Worm (Caenorhabditis elegans) whole organism, L3 larva: ENCODE data around the gene pqn-68.

Experiments
- aly-2 ChIP-seq: fragments of 150-350 bp; optimal IDR thresholded peaks from 2 replicates; lab custom pipeline; 2014; ENCODE audit warnings: missing biosample characterization, missing genetic modification characterization
- ama-1 ChIP-seq: fragments of 150-350 bp; optimal IDR thresholded peaks from 2 replicates; lab custom pipeline; 2018
- ceh-16 ChIP-seq: sonication (generic microtip); optimal IDR thresholded peaks from 2 replicates; lab custom pipeline; 2017; ENCODE audit warnings: missing biosample characterization, missing genetic modification characterization
- ceh-28 ChIP-seq: fragments of 150-350 bp; optimal IDR thresholded peaks from 2 replicates; lab custom pipeline; 2014; ENCODE audit warnings: missing biosample characterization, missing genetic modification reagents, missing genetic modification characterization
- ceh-9 ChIP-seq: sonication (generic microtip); optimal IDR thresholded peaks from 2 replicates; lab custom pipeline; 2018; ENCODE audit warnings: missing biosample characterization, missing genetic modification characterization
- daf-12 ChIP-seq: fragments of 150-350 bp; optimal IDR thresholded peaks from 2 replicates; lab custom pipeline; 2014; ENCODE audit warnings: missing biosample characterization, missing genetic modification reagents, missing genetic modification characterization
- elt-1 ChIP-seq: fragments of 150-350 bp; optimal IDR thresholded peaks from 2 replicates; lab custom pipeline; 2014; ENCODE audit warnings: missing biosample characterization, missing genetic modification characterization
- elt-2 ChIP-seq: sonication (generic microtip); optimal IDR thresholded peaks from 2 replicates; lab custom pipeline; 2016; ENCODE audit warnings: missing genetic modification reagents, mild to moderate bottlenecking, missing genetic modification characterization, missing compliant biosample characterization
- elt-3 ChIP-seq, 3 experiments: fragments of 150-350 bp in 1 of 3; sonication (generic microtip) in 2 of 3; optimal IDR thresholded peaks; 2 replicates in 2 of 3; 4 replicates in 1 of 3; lab custom pipeline; 2014 to 2017; ENCODE audit warnings: missing biosample characterization in 3 of 3, missing genetic modification characterization in 3 of 3
- fkh-10 ChIP-seq: sonication (generic microtip); optimal IDR thresholded peaks from 2 replicates; lab custom pipeline; 2017; ENCODE audit warnings: missing biosample characterization, missing genetic modification reagents, missing genetic modification characterization
- fos-1 ChIP-seq: fragments of 150-350 bp; optimal IDR thresholded peaks from 2 replicates; lab custom pipeline; 2014; ENCODE audit warnings: missing biosample characterization, missing genetic modification characterization
- jun-1 ChIP-seq: fragments of 150-350 bp; optimal IDR thresholded peaks from 2 replicates; lab custom pipeline; 2014; ENCODE audit warnings: missing biosample characterization, missing genetic modification reagents, missing genetic modification characterization
- lin-39 ChIP-seq: fragments of 150-350 bp; optimal IDR thresholded peaks from 2 replicates; lab custom pipeline; 2018; ENCODE audit warnings: missing biosample characterization, missing genetic modification reagents, missing genetic modification characterization
- lsy-12 ChIP-seq: sonication (generic microtip); optimal IDR thresholded peaks from 2 replicates; lab custom pipeline; 2016; ENCODE audit warnings: mild to moderate bottlenecking, missing genetic modification characterization, missing compliant biosample characterization
- mml-1 ChIP-seq: fragments of 150-350 bp; sonication (generic microtip); optimal IDR thresholded peaks from 3 replicates; lab custom pipeline; 2014; ENCODE audit warnings: missing biosample characterization, missing genetic modification characterization
- nhr-12 ChIP-seq: fragments of 150-350 bp; optimal IDR thresholded peaks from 2 replicates; lab custom pipeline; 2014; ENCODE audit warnings: missing biosample characterization, missing genetic modification characterization
- nhr-237 ChIP-seq: fragments of 150-350 bp; optimal IDR thresholded peaks from 2 replicates; lab custom pipeline; 2014; ENCODE audit warnings: missing biosample characterization, missing genetic modification characterization
- nhr-25 ChIP-seq: sonication (generic microtip); optimal IDR thresholded peaks from 2 replicates; lab custom pipeline; 2017; ENCODE audit warnings: missing biosample characterization, missing genetic modification characterization
- nhr-76 ChIP-seq: fragments of 150-350 bp; sonication (generic microtip); optimal IDR thresholded peaks from 5 replicates; lab custom pipeline; 2014; ENCODE audit warnings: missing biosample characterization, missing genetic modification characterization
- pha-4 ChIP-seq: fragments of 150-350 bp; optimal IDR thresholded peaks from 2 replicates; lab custom pipeline; 2014; ENCODE audit warnings: missing biosample characterization, missing genetic modification reagents, missing genetic modification characterization
- pqm-1 ChIP-seq: fragments of 150-350 bp; optimal IDR thresholded peaks from 2 replicates; lab custom pipeline; 2017; ENCODE audit warnings: missing biosample characterization, missing genetic modification characterization, inconsistent platforms
- sea-2 ChIP-seq: fragments of 150-350 bp; sonication (generic microtip); optimal IDR thresholded peaks from 4 replicates; lab custom pipeline; 2014; ENCODE audit warnings: missing biosample characterization, missing genetic modification reagents, missing genetic modification characterization
- skn-1 ChIP-seq: fragments of 150-350 bp; optimal IDR thresholded peaks from 2 replicates; lab custom pipeline; 2014; ENCODE audit warnings: missing biosample characterization, missing genetic modification characterization
- snpc-4 ChIP-seq: fragments of 150-350 bp; optimal IDR thresholded peaks from 2 replicates; lab custom pipeline; 2014; ENCODE audit warnings: missing biosample characterization, missing genetic modification characterization
- tbx-2 ChIP-seq: sonication (generic microtip); optimal IDR thresholded peaks from 2 replicates; lab custom pipeline; 2016; ENCODE audit warnings: mild to moderate bottlenecking, missing genetic modification characterization, missing compliant biosample characterization
- unc-39 ChIP-seq: sonication (generic microtip); optimal IDR thresholded peaks from 4 replicates; lab custom pipeline; 2017; ENCODE audit warnings: missing biosample characterization, missing genetic modification characterization
- ztf-4 ChIP-seq: fragments of 150-350 bp; optimal IDR thresholded peaks from 2 replicates; lab custom pipeline; 2014; ENCODE audit warnings: missing biosample characterization, missing genetic modification characterization

Gene pqn-68

DNA sequence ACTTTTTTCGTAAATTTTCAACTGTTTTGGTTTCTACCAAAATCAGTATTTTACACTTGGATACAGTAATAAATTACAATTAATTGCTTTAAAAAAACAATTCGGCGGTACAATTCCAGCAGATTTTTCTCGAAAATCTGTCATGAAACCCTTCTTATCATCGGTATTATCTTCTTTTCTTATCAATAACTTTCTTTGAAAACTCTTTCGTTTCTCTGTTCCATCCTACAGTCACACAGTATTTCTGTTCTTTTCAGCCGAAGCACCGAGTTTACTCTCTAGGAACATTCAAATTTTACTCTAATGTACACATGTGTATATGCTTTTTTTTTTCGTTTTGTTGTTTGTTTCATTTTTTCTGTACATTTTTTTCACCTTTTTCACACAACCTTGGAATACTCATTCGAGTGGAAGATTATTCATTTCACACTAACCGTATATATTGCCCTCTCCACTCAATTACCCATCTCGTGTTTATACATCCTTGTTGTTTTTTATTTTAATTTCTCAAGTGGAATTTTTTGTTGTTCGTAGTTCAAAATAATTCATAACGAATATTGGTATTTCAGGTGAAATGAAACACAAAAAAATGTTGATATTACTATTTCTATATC lies 42.8 kb upstream of the pqn-68 start, which contains the start of gene nid-1:
Gene nid-1 (plus strand): TSS at position 564 of the 614 bp plus-strand sequence.
- no peak for TF ChIP-seq mml-1 (tag; lab: Kevin White, UChicago)
- no peak for TF ChIP-seq daf-12
- peak; percentile 88 for TF ChIP-seq elt-2 (tag; lab: Kevin White, UChicago)
- TF ChIP-seq pqm-1 (tag; lab: Kevin White, UChicago): peak; percentile 66
- TF ChIP-seq tbx-2 (tag; lab: Kevin White, UChicago): no peak
- TF ChIP-seq nhr-76 (tag; lab: Kevin White, UChicago): no peak
- no peak for TF ChIP-seq ama-1 (lab: Kevin White, UChicago)

DNA sequence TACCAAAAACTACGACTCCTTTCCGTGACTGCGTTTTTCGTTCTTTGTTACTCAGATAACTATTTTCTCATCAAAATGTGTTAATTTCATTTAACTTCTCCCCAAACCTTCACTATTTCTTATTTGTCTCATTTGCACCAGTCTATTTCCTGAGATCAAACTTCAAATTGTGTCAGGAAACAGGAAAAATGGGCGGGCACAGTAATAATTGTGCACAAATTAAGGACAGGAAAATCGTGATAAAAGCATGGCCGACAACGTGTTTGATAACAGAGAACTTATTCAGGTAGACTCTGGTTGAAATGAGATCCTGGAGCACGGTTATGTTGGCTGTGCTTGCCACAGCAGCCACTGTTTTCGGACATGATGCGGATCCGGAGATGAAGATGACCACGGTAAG lies 32.7 kb upstream of the pqn-68 start, which contains the start of gene lipl-1:
Gene lipl-1 (plus strand): TSS at position 282 of the 400 bp plus-strand sequence.
- TF ChIP-seq nhr-237 (no peak), elt-2 (tag; lab: Kevin White, UChicago) (peak; percentile 41), ceh-28 (tag; lab: Kevin White, UChicago) (no peak), pqm-1 (tag; lab: Kevin White, UChicago) (peak; percentile 18), nhr-25 (tag; lab: Kevin White, UChicago) (no peak), pha-4 (tag; lab: Kevin White, UChicago) (no peak), jun-1 (tag; lab: Kevin White, UChicago) (no peak), ztf-4 (tag; lab: Kevin White, UChicago) (no peak), snpc-4 (tag; lab: Kevin White, UChicago) (no peak)

ce11 chrV:12921680-12922079 lies 30.8 kb upstream of the pqn-68 start:
- TF ChIP-seq elt-2 (tag; lab: Kevin White, UChicago): peak; percentile 88
- peak; percentile 76 for TF ChIP-seq pqm-1 (tag; lab: Kevin White, UChicago)
- no peak for TF ChIP-seq ama-1 (lab: Kevin White, UChicago)
- TF ChIP-seq pha-4 (tag; lab: Kevin White, UChicago): peak; percentile 68
- TF ChIP-seq, all 47 proteins: peak for 3

ce11 chrV:12922308-12922707 lies 30.1 kb upstream of the pqn-68 start, which contains the start of gene dhrs-4:
TSS of gene dhrs-4 (plus strand) at chrV:12922608.
- no peak for TF ChIP-seq ceh-9
- no peak for TF ChIP-seq unc-39
- TF ChIP-seq nhr-12 (tag; lab: Kevin White, UChicago): no peak
- TF ChIP-seq daf-12: no peak
- TF ChIP-seq lin-39 (tag; lab: Kevin White, UChicago): no peak
- peak; percentile 10 for TF ChIP-seq pqm-1 (tag; lab: Kevin White, UChicago)
- peak; percentile 6 for TF ChIP-seq elt-2 (tag; lab: Kevin White, UChicago)
- TF ChIP-seq lsy-12 (tag; lab: Kevin White, UChicago): no peak

ce11 chrV:12924128-12924527 lies 28.3 kb upstream of the pqn-68 start, which contains the start of gene pqn-67:
TSS of gene pqn-67 (plus strand) at chrV:12924428.
- TF ChIP-seq pha-4 (tag; lab: Kevin White, UChicago): no peak
- peak; percentile 22 for TF ChIP-seq elt-2 (tag; lab: Kevin White, UChicago)

- TF ChIP-seq sea-2 (GFP tag; lab: Kevin White, UChicago) (no peak), elt-1 (no peak), aly-2 (tag; lab: Kevin White, UChicago) (no peak), pha-4 (tag; lab: Kevin White, UChicago) (no peak), daf-12 (no peak), ama-1 (lab: Kevin White, UChicago) (no peak), nhr-25 (tag; lab: Kevin White, UChicago) (peak; percentile 8)
Measured at ce11 chrV:12928929-12929532, 23.4 kb upstream of the pqn-68 start, which contains the start of gene T16G1.2. TSS of gene T16G1.2 (plus strand) at chrV:12929482.

ce11 chrV:12933654-12934053 lies 18.8 kb upstream of the pqn-68 start:
- peak; percentile 75 for TF ChIP-seq pqm-1 (tag; lab: Kevin White, UChicago)
- TF ChIP-seq skn-1 (tag; lab: Kevin White, UChicago): no peak
- TF ChIP-seq elt-2 (tag; lab: Kevin White, UChicago): peak; percentile 65

DNA sequence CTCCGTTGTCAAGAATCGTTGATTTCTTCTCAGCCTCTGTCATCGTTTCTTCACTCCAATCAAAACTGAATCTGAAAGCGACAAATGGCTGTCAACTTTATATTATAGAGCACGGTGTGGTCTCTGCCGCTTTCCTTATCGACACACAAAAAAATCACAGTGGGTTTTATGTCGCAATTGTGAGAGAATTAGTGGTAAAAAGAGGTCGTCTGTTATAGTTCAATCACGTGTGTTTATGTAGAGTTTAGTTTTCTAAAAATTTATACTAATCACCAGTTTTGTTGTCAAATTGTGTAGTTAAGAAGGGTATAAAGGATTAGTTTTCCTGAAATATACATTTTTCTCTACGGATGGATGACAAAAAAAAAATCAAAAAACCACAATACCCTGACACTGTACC lies 17.5 kb upstream of the pqn-68 start, which contains the start of gene T16G1.7:
Gene T16G1.7 (minus strand): TSS at position 137 of the 400 bp plus-strand sequence.
- no peak for TF ChIP-seq elt-3 (tag; optimal IDR thresholded peaks at IDR 0.05; lab: Kevin White, UChicago)
- peak; percentile 89 for TF ChIP-seq pqm-1 (tag; lab: Kevin White, UChicago)
- TF ChIP-seq daf-12: no peak
- no peak for TF ChIP-seq ceh-16 (tag; lab: Kevin White, UChicago)
- TF ChIP-seq fkh-10 (GFP tag; lab: Kevin White, UChicago): no peak
- TF ChIP-seq mml-1 (tag; lab: Kevin White, UChicago): no peak
- TF ChIP-seq elt-2 (tag; lab: Kevin White, UChicago): peak; percentile 91
- TF ChIP-seq jun-1 (tag; lab: Kevin White, UChicago): peak; percentile 55
- TF ChIP-seq fos-1: no peak
- TF ChIP-seq nhr-12 (tag; lab: Kevin White, UChicago): no peak
- TF ChIP-seq pha-4 (tag; lab: Kevin White, UChicago): peak; percentile 49
- TF ChIP-seq, all 47 proteins: peak for 4
